Fruit fly (Drosophila melanogaster): ENCODE measurements around the gene IntS4.

Gene IntS4

DNA sequence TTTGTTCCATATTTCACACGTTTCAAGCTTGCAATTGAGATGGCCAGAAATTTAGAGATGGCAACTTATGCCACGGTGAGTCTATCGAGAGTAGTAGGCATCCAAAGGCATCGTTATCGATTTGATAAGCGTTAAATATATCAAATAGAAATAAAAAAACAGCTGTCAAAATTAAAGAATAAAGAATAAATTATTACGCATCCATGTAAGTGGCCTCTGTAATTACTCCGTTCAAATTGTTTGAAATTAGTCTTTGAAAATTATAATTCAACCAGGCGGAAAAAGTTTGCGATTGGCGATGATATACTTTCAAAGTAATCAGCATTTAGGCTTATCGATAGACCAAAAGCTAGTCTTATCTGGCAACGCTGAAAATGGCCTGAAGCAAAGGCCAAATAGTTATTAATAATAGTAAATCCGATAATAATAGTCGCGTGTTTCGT lies 33.1 kb upstream of the IntS4 start, which contains the start of the genes CG12659 and Crag:
Gene CG12659 (minus strand): TSS at position 45 of the 443 bp plus-strand sequence.
Gene Crag (plus strand): TSS at position 347 of the 443 bp plus-strand sequence.
- TF ChIP-seq gl (tag; optimal IDR thresholded peaks at IDR 0.05) (no peak), CG13204 (GFP tag; optimal IDR thresholded peaks at IDR 0.05) (no peak), Pif1A (GFP tag; optimal IDR thresholded peaks at IDR 0.05) (no peak), CG34367 (tag; optimal IDR thresholded peaks at IDR 0.05) (no peak), CG17806 (tag; optimal IDR thresholded peaks at IDR 0.05) (no peak), CG10348 (GFP tag; IDR thresholded peaks at IDR 0.05) (no peak), CG14655 (GFP tag; optimal IDR thresholded peaks at IDR 0.05) (no peak), CG8159 (tag; optimal IDR thresholded peaks at IDR 0.05) (no peak), fd96Ca (GFP tag; IDR thresholded peaks at IDR 0.05) (no peak), CG8301 (tag; optimal IDR thresholded peaks at IDR 0.05) (no peak), D1 (tag; optimal IDR thresholded peaks at IDR 0.05) (no peak), EcR (GFP tag; optimal IDR thresholded peaks at IDR 0.05) (no peak), Snoo (tag; optimal IDR thresholded peaks at IDR 0.05) (no peak), CG12605 (GFP tag; IDR thresholded peaks at IDR 0.05) (no peak)

DNA sequence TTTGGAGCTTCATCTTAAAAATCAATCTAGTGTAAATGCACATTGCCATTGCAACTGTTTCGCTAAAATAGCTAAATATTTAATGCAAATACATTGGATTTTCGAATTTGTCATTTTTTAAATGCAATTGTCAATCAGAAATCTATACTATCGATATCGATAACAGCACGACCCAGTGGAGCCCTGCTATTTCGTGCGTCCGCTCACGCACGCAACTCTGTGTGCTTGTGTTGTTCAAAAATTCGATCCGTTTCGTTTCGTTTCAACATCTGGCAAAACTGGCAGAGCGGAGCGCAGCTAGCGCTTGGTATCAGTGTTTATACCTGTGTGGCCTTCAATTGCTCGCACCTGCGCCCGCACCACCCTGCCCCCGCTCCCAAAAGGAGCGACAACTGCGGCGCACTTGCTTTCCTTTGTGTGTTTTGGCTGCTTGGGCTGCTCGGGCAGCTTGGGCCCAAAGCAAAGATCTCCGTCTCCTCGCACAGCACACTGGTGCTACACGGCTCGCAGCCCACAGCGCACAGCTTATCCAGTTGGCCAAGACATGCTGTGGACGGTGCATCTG lies 30.1 kb upstream of the IntS4 start, which contains the start of gene CG12081:
Gene CG12081 (plus strand): TSS at position 205 of the 565 bp plus-strand sequence.
- TF ChIP-seq Ets98B (GFP tag; IDR thresholded peaks at IDR 0.05) (no peak), CG12605 (GFP tag; IDR thresholded peaks at IDR 0.05) (no peak), CG4496 (GFP tag; IDR thresholded peaks at IDR 0.05) (0 out of 3 replicates have a peak, but pooled peaks have one; percentile 21)

DNA sequence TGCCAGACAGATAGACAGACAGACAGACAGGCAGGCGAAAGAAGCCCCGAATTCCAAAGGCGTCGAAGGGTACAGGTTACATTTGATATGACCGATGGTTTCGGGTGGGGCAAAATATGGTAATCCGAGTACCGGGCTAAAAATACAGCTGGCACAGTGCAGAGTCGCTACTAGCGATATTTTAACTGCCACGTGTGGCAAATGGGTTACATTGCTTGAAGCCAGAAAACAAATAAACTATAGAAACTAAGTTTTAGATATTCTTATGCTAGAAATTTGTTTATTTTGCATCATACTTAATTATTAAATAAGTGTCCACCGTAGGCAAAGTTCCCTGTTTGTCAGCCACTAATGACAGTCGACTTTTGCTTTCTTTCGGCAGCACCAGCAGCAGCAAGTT lies 24.6 kb upstream of the IntS4 start:
- TF ChIP-seq CG8159 (tag; optimal IDR thresholded peaks at IDR 0.05) (no peak), gl (tag; optimal IDR thresholded peaks at IDR 0.05) (no peak), CG17806 (tag; optimal IDR thresholded peaks at IDR 0.05) (no peak), CG15710 (tag; optimal IDR thresholded peaks at IDR 0.05) (no peak), CG34367 (tag; optimal IDR thresholded peaks at IDR 0.05) (no peak), Ets98B (GFP tag; IDR thresholded peaks at IDR 0.05) (no peak), CG14655 (GFP tag; optimal IDR thresholded peaks at IDR 0.05) (no peak), rn (GFP tag; IDR thresholded peaks at IDR 0.05) (no peak)

DNA sequence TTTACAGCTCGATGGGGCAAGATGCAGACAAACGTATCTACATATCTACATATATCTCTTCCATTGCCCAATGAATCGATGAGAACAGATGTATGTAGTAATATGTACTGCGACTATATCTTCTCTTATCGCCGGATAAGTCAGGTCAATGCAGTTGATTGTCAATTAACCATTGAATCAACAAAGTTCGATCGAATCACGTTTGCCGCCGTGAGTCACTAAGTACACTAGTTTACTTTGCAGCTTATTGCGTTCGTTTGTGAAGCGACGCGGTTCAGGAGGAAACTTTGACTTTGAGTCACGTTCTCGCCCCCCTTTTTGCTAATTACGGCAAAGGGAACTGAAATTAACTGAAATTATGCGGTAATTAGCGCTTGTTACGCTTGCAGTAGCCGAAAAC lies 22.2 kb upstream of the IntS4 start:
- TF ChIP-seq CG8159 (tag; optimal IDR thresholded peaks at IDR 0.05) = no peak
- peak; percentile 38 for TF ChIP-seq EcR (GFP tag; optimal IDR thresholded peaks at IDR 0.05)
- peak; percentile 16 for TF ChIP-seq CG13204 (GFP tag; optimal IDR thresholded peaks at IDR 0.05)
- peak; percentile 57 for TF ChIP-seq gl (tag; optimal IDR thresholded peaks at IDR 0.05)
- no peak for TF ChIP-seq CG9948 (tag; optimal IDR thresholded peaks at IDR 0.05)

DNA sequence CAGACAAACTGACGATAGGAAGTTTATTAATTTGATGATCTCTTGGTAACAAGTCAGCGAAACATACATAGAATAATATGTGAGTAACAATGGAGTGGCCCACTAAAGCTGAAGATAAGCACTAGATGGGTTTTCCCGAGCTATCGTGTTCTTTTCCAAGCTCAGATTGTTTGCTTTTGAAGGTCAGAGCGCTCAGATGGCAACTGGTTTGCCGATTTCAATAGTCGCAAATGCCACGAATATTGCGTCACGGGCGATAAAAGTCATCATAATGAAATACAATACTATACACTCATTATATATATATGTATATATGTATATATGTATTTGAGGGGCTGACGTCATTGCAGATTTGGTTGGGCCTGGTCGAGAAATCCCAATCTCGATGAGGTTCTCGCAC lies 21.3 kb upstream of the IntS4 start:
- no peak for TF ChIP-seq CG12605 (GFP tag; IDR thresholded peaks at IDR 0.05)

DNA sequence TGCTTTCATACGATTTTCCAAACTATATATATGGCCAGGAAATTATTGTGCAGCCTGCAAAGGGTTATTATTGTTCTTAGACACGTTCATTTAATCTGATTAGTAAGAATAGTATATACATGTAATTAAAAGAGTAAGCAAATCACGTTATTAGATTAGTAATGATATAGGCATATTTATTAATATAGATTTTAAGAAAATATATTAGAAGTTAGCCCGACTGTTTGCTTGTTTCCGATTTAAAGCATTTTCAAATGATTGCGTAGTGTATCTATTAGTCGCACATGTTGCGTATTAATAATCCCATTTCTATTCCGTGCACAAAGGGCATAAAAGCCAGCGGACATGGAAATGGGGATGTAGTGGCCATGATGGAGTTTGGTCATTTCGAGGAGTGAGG lies 20.5 kb upstream of the IntS4 start:
- TF ChIP-seq CG4496 (GFP tag; IDR thresholded peaks at IDR 0.05) = no peak
- TF ChIP-seq CG9948 (tag; optimal IDR thresholded peaks at IDR 0.05) = no peak
- no peak for TF ChIP-seq Ets98B (GFP tag; IDR thresholded peaks at IDR 0.05)
- TF ChIP-seq CG10348 (GFP tag; IDR thresholded peaks at IDR 0.05) = no peak
- TF ChIP-seq rn (GFP tag; IDR thresholded peaks at IDR 0.05) = no peak

DNA sequence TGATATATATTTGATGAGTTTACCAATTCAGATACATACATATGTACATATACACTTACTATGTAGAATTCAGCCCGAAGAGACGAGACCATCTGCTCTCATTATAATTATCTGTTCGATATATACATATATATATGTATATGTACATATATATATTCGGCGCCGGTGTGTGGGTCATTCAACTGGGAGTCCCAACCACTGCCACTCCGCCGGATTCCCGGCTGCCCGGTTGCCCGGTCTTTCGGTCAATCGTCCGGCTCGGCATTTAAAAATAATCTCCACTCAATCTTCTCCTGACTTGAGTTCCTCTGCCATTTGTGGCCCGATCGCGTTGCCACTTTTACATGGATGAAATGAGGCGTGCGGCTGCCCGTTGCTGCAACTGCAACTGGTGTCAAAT lies 18.1 kb upstream of the IntS4 start:
- TF ChIP-seq Snoo (tag; optimal IDR thresholded peaks at IDR 0.05) = no peak
- TF ChIP-seq fd96Ca (GFP tag; IDR thresholded peaks at IDR 0.05) = no peak
- TF ChIP-seq gl (tag; optimal IDR thresholded peaks at IDR 0.05) = no peak
- no peak for TF ChIP-seq Ets98B (GFP tag; IDR thresholded peaks at IDR 0.05)
- no peak for TF ChIP-seq Pif1A (GFP tag; optimal IDR thresholded peaks at IDR 0.05)
- TF ChIP-seq D1 (tag; optimal IDR thresholded peaks at IDR 0.05) = no peak
- TF ChIP-seq CG17806 (tag; optimal IDR thresholded peaks at IDR 0.05) = no peak
- TF ChIP-seq EcR (GFP tag; optimal IDR thresholded peaks at IDR 0.05) = no peak
- no peak for TF ChIP-seq CG34367 (tag; optimal IDR thresholded peaks at IDR 0.05)
- TF ChIP-seq CG10348 (GFP tag; IDR thresholded peaks at IDR 0.05) = no peak
- no peak for TF ChIP-seq CG14655 (GFP tag; optimal IDR thresholded peaks at IDR 0.05)
- no peak for TF ChIP-seq CG8301 (tag; optimal IDR thresholded peaks at IDR 0.05)
- no peak for TF ChIP-seq CG12605 (GFP tag; IDR thresholded peaks at IDR 0.05)
- no peak for TF ChIP-seq Pif1B (GFP tag; optimal IDR thresholded peaks at IDR 0.05)
- TF ChIP-seq rn (GFP tag; IDR thresholded peaks at IDR 0.05) = no peak
- no peak for TF ChIP-seq CG9948 (tag; optimal IDR thresholded peaks at IDR 0.05)

All from whole organism, pupa.